Fruit fly (Drosophila melanogaster) whole organism, prepupa: ENCODE data around the gene CG17648.

Experiments
- Blimp-1 ChIP-seq: fragments of 200-800 bp; sonication (Bioruptor generic); optimal IDR thresholded peaks from 3 replicates; lab custom pipeline; 2017; ENCODE audit warnings: missing biosample characterization, missing genetic modification characterization, mild to moderate bottlenecking, moderate library complexity, missing genetic modification reagents
- CG10631 ChIP-seq: fragments of 200-800 bp; sonication (Bioruptor generic); optimal IDR thresholded peaks from 2 replicates; lab custom pipeline; 2016; ENCODE audit warnings: missing biosample characterization, missing genetic modification characterization
- CG10669 ChIP-seq: fragments of 200-800 bp; sonication (Bioruptor generic); optimal IDR thresholded peaks from 3 replicates; lab custom pipeline; 2018; ENCODE audit warnings: missing biosample characterization, mild to moderate bottlenecking, missing genetic modification characterization, moderate library complexity
- CG11762 ChIP-seq: fragments of 200-800 bp; sonication (Bioruptor generic); optimal IDR thresholded peaks from 3 replicates; lab custom pipeline; 2016; ENCODE audit warnings: missing biosample characterization, missing genetic modification characterization; ENCODE audit not compliant: insufficient read depth
- CG15336 ChIP-seq: fragments of 200-800 bp; sonication (Bioruptor generic); IDR thresholded peaks from 2 replicates; pipeline ENCODE4 v1.3.6; 2022; ENCODE audit warnings: missing biosample characterization, missing genetic modification characterization
- CG1621 ChIP-seq: fragments of 200-800 bp; sonication (Bioruptor generic); optimal IDR thresholded peaks from 3 replicates; lab custom pipeline; 2018; ENCODE audit warnings: missing biosample characterization, mild to moderate bottlenecking, missing genetic modification characterization
- CG16779 ChIP-seq: fragments of 200-800 bp; sonication (Bioruptor generic); optimal IDR thresholded peaks from 3 replicates; lab custom pipeline; 2017; ENCODE audit warnings: missing biosample characterization, mild to moderate bottlenecking, missing genetic modification characterization
- CG31627 ChIP-seq: fragments of 200-800 bp; sonication (Bioruptor generic); optimal IDR thresholded peaks from 3 replicates; lab custom pipeline; 2016; ENCODE audit warnings: missing biosample characterization, missing genetic modification characterization
- CG32006 ChIP-seq: fragments of 200-800 bp; sonication (Bioruptor generic); optimal IDR thresholded peaks from 3 replicates; lab custom pipeline; 2017; ENCODE audit warnings: missing biosample characterization, mild to moderate bottlenecking, missing genetic modification characterization
- CG3919 ChIP-seq: fragments of 200-800 bp; sonication (Bioruptor generic); optimal IDR thresholded peaks from 3 replicates; lab custom pipeline; 2016; ENCODE audit warnings: missing biosample characterization, missing genetic modification characterization
- CG4318 ChIP-seq: fragments of 200-800 bp; sonication (Bioruptor generic); optimal IDR thresholded peaks from 3 replicates; lab custom pipeline; 2017; ENCODE audit warnings: missing biosample characterization, mild to moderate bottlenecking, missing genetic modification characterization
- CG6276 ChIP-seq: fragments of 200-800 bp; sonication (Bioruptor generic); optimal IDR thresholded peaks from 2 replicates; lab custom pipeline; 2017; ENCODE audit warnings: missing biosample characterization, mild to moderate bottlenecking, missing genetic modification characterization
- CG6792 ChIP-seq: fragments of 200-800 bp; sonication (Bioruptor generic); optimal IDR thresholded peaks from 3 replicates; lab custom pipeline; 2016; ENCODE audit warnings: missing biosample characterization, missing genetic modification characterization
- CG6808 ChIP-seq: fragments of 200-800 bp; sonication (Bioruptor generic); optimal IDR thresholded peaks from 3 replicates; lab custom pipeline; 2017; ENCODE audit warnings: missing biosample characterization, missing genetic modification characterization, mild to moderate bottlenecking, moderate library complexity, missing genetic modification reagents
- CG7368 ChIP-seq: fragments of 200-800 bp; sonication (Bioruptor generic); optimal IDR thresholded peaks from 3 replicates; lab custom pipeline; 2016; ENCODE audit warnings: missing biosample characterization, missing genetic modification characterization
- CG8119 ChIP-seq: fragments of 200-800 bp; sonication (Bioruptor generic); IDR thresholded peaks from 3 replicates; pipeline ENCODE4 v1.3.6; 2022; ENCODE audit warnings: missing biosample characterization, missing genetic modification characterization
- CG8319 ChIP-seq: fragments of 200-800 bp; sonication (Bioruptor generic); optimal IDR thresholded peaks from 3 replicates; lab custom pipeline; 2016; ENCODE audit warnings: missing biosample characterization, missing genetic modification characterization
- CG9139 ChIP-seq: fragments of 200-800 bp; sonication (Bioruptor generic); optimal IDR thresholded peaks from 3 replicates; lab custom pipeline; 2017; ENCODE audit warnings: missing biosample characterization, mild to moderate bottlenecking, missing genetic modification characterization
- Eip75B ChIP-seq: fragments of 200-800 bp; sonication (Bioruptor generic); optimal IDR thresholded peaks from 3 replicates; lab custom pipeline; 2016; ENCODE audit warnings: missing biosample characterization, missing genetic modification characterization
- Eip78C ChIP-seq: fragments of 200-800 bp; sonication (Bioruptor generic); peaks from one replicate; lab custom pipeline; 2016; ENCODE audit warnings: missing biosample characterization, missing genetic modification characterization
- Ets21C ChIP-seq: fragments of 200-800 bp; sonication (Bioruptor generic); optimal IDR thresholded peaks from 3 replicates; lab custom pipeline; 2016; ENCODE audit warnings: missing biosample characterization, missing genetic modification characterization
- Ets96B ChIP-seq: fragments of 200-800 bp; optimal IDR thresholded peaks from 2 replicates; lab custom pipeline; 2019; ENCODE audit warnings: missing biosample characterization, mild to moderate bottlenecking, missing genetic modification characterization, moderate library complexity
- Lpt ChIP-seq: fragments of 200-800 bp; sonication (Bioruptor generic); optimal IDR thresholded peaks from 3 replicates; lab custom pipeline; 2016; ENCODE audit warnings: missing biosample characterization, missing genetic modification characterization
- Met ChIP-seq: fragments of 200-800 bp; sonication (Bioruptor generic); optimal IDR thresholded peaks from 3 replicates; lab custom pipeline; 2016; ENCODE audit warnings: missing biosample characterization, missing genetic modification characterization
- OdsH ChIP-seq: fragments of 200-800 bp; sonication (Bioruptor generic); optimal IDR thresholded peaks from 3 replicates; lab custom pipeline; 2016; ENCODE audit warnings: missing biosample characterization, missing genetic modification characterization
- Sox102F ChIP-seq: fragments of 200-800 bp; sonication (Bioruptor generic); optimal IDR thresholded peaks from 2 replicates; lab custom pipeline; 2016; ENCODE audit warnings: missing biosample characterization, mild to moderate bottlenecking, missing genetic modification characterization
- Sox14 ChIP-seq: fragments of 200-800 bp; sonication (Bioruptor generic); optimal IDR thresholded peaks from 3 replicates; lab custom pipeline; 2016; ENCODE audit warnings: missing biosample characterization, missing genetic modification characterization
- achi ChIP-seq: fragments of 200-800 bp; sonication (Bioruptor generic); optimal IDR thresholded peaks from 3 replicates; lab custom pipeline; 2016; ENCODE audit warnings: missing biosample characterization, missing genetic modification characterization
- acj6 ChIP-seq: fragments of 200-800 bp; sonication (Bioruptor generic); optimal IDR thresholded peaks from 3 replicates; lab custom pipeline; 2016; ENCODE audit warnings: missing biosample characterization, missing genetic modification characterization
- cyc ChIP-seq: fragments of 200-800 bp; sonication (Bioruptor generic); optimal IDR thresholded peaks from 3 replicates; lab custom pipeline; 2016; ENCODE audit warnings: missing biosample characterization, missing genetic modification characterization
- dac ChIP-seq: fragments of 200-800 bp; sonication (Bioruptor generic); optimal IDR thresholded peaks from 2 replicates; lab custom pipeline; 2017; ENCODE audit warnings: missing biosample characterization, mild to moderate bottlenecking, missing genetic modification characterization
- dsx ChIP-seq: fragments of 200-800 bp; optimal IDR thresholded peaks from 3 replicates; lab custom pipeline; 2019; ENCODE audit warnings: missing biosample characterization, mild to moderate bottlenecking, missing genetic modification characterization, moderate library complexity; ENCODE audit not compliant: poor library complexity, severe bottlenecking
- eg ChIP-seq: fragments of 200-800 bp; sonication (Bioruptor generic); IDR thresholded peaks from 3 replicates; pipeline ENCODE4 v1.3.6; 2022; ENCODE audit warnings: missing biosample characterization, missing genetic modification characterization
- fd59A ChIP-seq: fragments of 200-800 bp; sonication (Bioruptor generic); optimal IDR thresholded peaks from 2 replicates; lab custom pipeline; 2017; ENCODE audit warnings: missing biosample characterization, mild to moderate bottlenecking, missing genetic modification characterization, missing genetic modification reagents
- fd85E ChIP-seq: fragments of 200-800 bp; sonication (Bioruptor generic); optimal IDR thresholded peaks from 3 replicates; lab custom pipeline; 2016; ENCODE audit warnings: missing biosample characterization, missing genetic modification characterization
- fkh ChIP-seq: fragments of 200-800 bp; sonication (Bioruptor generic); optimal IDR thresholded peaks from 3 replicates; lab custom pipeline; 2017; ENCODE audit warnings: missing biosample characterization, mild to moderate bottlenecking, missing genetic modification characterization, moderate library complexity
- lz ChIP-seq: fragments of 200-800 bp; sonication (Bioruptor generic); optimal IDR thresholded peaks from 3 replicates; lab custom pipeline; 2016; ENCODE audit warnings: missing biosample characterization, missing genetic modification characterization
- net ChIP-seq: fragments of 200-800 bp; sonication (Bioruptor generic); optimal IDR thresholded peaks from 3 replicates; lab custom pipeline; 2016; ENCODE audit warnings: missing biosample characterization, missing genetic modification characterization
- pdm3 ChIP-seq: fragments of 200-800 bp; sonication (Bioruptor generic); optimal IDR thresholded peaks from 3 replicates; lab custom pipeline; 2016; ENCODE audit warnings: missing biosample characterization, missing genetic modification characterization
- salr ChIP-seq, 2 experiments: fragments of 200-800 bp; sonication (Bioruptor generic); optimal IDR thresholded peaks; 3 replicates each; lab custom pipeline; 2016 to 2018; ENCODE audit warnings: missing biosample characterization in 2 of 2, missing genetic modification characterization in 2 of 2, mild to moderate bottlenecking in 1 of 2
- spab ChIP-seq: fragments of 200-800 bp; sonication (Bioruptor generic); optimal IDR thresholded peaks from 2 replicates; lab custom pipeline; 2017; ENCODE audit warnings: missing biosample characterization, mild to moderate bottlenecking, missing genetic modification characterization, missing genetic modification reagents
- svp ChIP-seq: fragments of 200-800 bp; sonication (Bioruptor generic); peaks from one replicate; lab custom pipeline; 2016; ENCODE audit warnings: missing biosample characterization, missing genetic modification characterization
- topi ChIP-seq: fragments of 200-800 bp; sonication (Bioruptor generic); optimal IDR thresholded peaks from 3 replicates; lab custom pipeline; 2016; ENCODE audit warnings: missing biosample characterization, missing genetic modification characterization
- vri ChIP-seq: fragments of 200-800 bp; sonication (Bioruptor generic); optimal IDR thresholded peaks from 3 replicates; lab custom pipeline; 2016; ENCODE audit warnings: missing biosample characterization, mild to moderate bottlenecking, missing genetic modification characterization

Gene CG17648

DNA sequence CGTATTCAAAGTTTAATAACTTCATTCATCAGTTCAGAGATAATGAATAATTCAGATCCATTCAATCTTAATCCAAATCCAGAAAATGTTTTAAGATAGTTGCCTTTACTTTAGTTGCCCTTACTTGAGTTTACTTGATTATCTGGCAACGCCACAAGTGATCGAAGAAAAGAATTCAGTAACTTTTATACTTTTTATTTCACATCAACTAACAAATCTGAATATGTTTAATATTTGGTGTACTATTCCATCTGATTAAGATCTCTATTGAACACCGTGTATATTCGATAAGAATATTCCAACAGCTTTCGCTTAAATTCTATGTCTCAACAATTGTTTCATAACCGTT, 27.5 kb upstream of the CG17648 start:
- TF ChIP-seq CG9139 (no peak), Sox14 (no peak), eg (GFP tag; lab: Robert Waterston, UW) (no peak), CG32006 (no peak), Met (GFP tag; lab: Kevin White, UChicago) (no peak), CG8319 (no peak), fd85E (GFP tag; lab: Kevin White, UChicago) (no peak), net (GFP tag; lab: Kevin White, UChicago) (no peak), acj6 (GFP tag; lab: Kevin White, UChicago) (no peak), Sox102F (no peak), svp (GFP tag; lab: Kevin White, UChicago) (no peak)

DNA sequence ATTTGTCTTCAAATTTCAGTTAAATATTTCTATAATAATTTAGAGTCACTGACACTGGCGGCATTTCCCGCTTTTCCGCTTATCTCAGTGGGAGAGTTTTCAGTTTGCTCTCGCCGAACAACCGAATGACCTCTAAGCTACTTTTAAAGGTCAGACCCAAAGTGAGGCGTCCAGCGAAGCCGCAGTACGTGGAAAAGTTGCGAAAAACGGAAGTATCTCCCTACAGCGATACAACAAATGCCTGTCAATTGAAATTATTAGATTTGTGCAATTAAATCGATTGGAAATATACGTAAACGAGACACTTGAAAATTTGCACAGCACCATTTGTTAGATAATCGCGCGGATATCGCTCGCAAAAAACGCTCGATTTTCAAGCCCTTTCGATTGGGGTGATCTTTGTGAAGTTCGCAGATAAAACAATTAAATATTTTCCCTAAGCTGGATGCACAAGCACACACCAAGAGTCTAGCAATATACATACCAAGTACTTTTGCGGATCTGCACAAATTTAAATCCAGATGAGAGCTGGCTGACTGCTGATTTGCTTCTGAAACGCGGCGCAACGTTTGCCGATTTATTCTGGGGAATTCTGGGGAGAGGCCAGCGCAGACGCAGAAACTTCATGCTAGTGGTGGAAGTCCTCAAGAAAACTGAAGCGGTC, 24.8 kb upstream of the CG17648 start:
- TF ChIP-seq spab (GFP tag; lab: Kevin White, UChicago) (peak; percentile 96), CG8119 (GFP tag; lab: Robert Waterston, UW) (no peak)

DNA sequence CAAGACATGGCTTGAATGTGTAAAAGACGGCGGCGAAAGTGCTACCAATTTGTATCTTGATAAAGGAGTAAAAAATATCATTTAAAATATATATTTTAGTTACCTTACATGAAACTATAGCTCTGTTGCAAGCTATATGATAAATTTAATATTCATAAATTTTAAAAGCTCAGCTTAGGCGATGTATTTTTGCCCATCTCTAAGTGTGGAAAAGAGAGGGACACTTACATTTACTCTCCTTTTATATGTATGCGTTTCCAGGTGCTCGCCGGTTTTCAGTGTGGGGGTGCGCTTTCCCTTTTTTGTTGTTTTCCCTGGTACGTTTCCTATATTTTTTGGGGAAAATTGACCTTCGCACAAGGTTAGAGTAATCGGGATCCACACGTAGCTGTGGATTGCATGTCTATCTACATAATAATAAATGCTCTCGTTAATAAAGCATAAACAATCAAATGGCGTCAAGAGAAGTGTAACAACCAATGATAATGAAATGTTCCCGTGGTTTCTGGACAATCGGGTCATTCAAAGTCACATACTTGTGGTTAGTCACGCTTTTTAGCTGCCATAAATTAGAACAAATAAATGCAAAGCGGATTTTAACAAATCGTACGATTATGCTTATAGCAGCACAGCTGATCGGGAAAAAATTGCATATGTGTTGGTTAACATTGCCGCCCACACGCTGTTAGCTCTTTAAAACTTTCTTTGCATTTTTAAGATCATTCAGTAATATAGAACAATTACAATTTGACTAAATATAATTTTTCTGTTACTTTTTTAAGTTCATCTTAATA, 24.1 kb upstream of the CG17648 start:
- TF ChIP-seq CG6276 (peak; percentile 95), Eip75B (GFP tag; lab: Kevin White, UChicago) (peak; percentile 98), Eip78C (GFP tag; lab: Kevin White, UChicago) (peak; percentile 99), CG32006 (peak; percentile 99), CG10669 (GFP tag; lab: Kevin White, UChicago) (peak; percentile 96), pdm3 (GFP tag; lab: Kevin White, UChicago) (peak; percentile 96), Lpt (GFP tag; lab: Kevin White, UChicago) (peak; percentile 95), lz (GFP tag; lab: Kevin White, UChicago) (peak; percentile 98), CG6808 (peak; percentile 98), CG10631 (peak; percentile 99), CG7368 (peak; percentile 96), CG8319 (peak; percentile 94), CG31627 (GFP tag; lab: Kevin White, UChicago) (peak; percentile 93), CG1621 (peak; percentile 95), salr (GFP tag; optimal IDR thresholded peaks at IDR 0.05; lab: Kevin White, UChicago) (peak; percentile 93 to 95), eg (GFP tag; lab: Robert Waterston, UW) (peak; percentile 96), Blimp-1 (GFP tag; lab: Kevin White, UChicago) (peak; percentile 97), CG8119 (GFP tag; lab: Robert Waterston, UW) (peak; percentile 98), cyc (GFP tag; lab: Kevin White, UChicago) (peak; percentile 95), Ets96B (tag; lab: Kevin White, UChicago) (peak; percentile 99), CG3919 (peak; percentile 98), fd59A (peak; percentile 98), fkh (peak; percentile 94), net (GFP tag; lab: Kevin White, UChicago) (peak; percentile 96), CG11762 (GFP tag; lab: Kevin White, UChicago) (peak; percentile 93), CG6792 (peak; percentile 98), CG15336 (GFP tag; lab: Robert Waterston, UW) (peak; percentile 98), topi (peak; percentile 98), CG16779 (tag; lab: Kevin White, UChicago) (peak; percentile 96), achi (GFP tag; lab: Kevin White, UChicago) (peak; percentile 99), vri (GFP tag; lab: Kevin White, UChicago) (peak; percentile 95), acj6 (GFP tag; lab: Kevin White, UChicago) (peak; percentile 98), OdsH (GFP tag; lab: Kevin White, UChicago) (peak; percentile 98), Met (GFP tag; lab: Kevin White, UChicago) (peak; percentile 99), dsx (GFP tag; lab: Kevin White, UChicago) (peak; percentile 98), spab (GFP tag; lab: Kevin White, UChicago) (peak; percentile 94), Ets21C (GFP tag; lab: Kevin White, UChicago) (peak; percentile 92), dac (GFP tag; lab: Kevin White, UChicago) (peak; percentile 96), CG4318 (GFP tag; lab: Kevin White, UChicago) (peak; percentile 95)
